Worm (Caenorhabditis elegans) whole organism, late embryonic: ENCODE measurements around the gene T12A2.21.

Experiments
- ama-1 ChIP-seq: fragments of 150-350 bp; optimal IDR thresholded peaks from 2 replicates; lab custom pipeline; 2014
- ceh-14 ChIP-seq: sonication (generic microtip); optimal IDR thresholded peaks from 2 replicates; lab custom pipeline; 2016; ENCODE audit warnings: missing genotype, missing genetic modification characterization, missing compliant biosample characterization
- ceh-9 ChIP-seq: sonication (generic microtip); optimal IDR thresholded peaks from 2 replicates; lab custom pipeline; 2016; ENCODE audit warnings: mild to moderate bottlenecking, missing genetic modification characterization, inconsistent platforms, missing compliant biosample characterization
- dmd-4 ChIP-seq: sonication (generic microtip); optimal IDR thresholded peaks from 2 replicates; lab custom pipeline; 2016; ENCODE audit warnings: borderline replicate concordance, missing genetic modification characterization, missing compliant biosample characterization
- fkh-6 ChIP-seq: sonication (generic microtip); optimal IDR thresholded peaks from 2 replicates; lab custom pipeline; 2016; ENCODE audit warnings: missing genetic modification characterization, missing compliant biosample characterization
- gmeb-2 ChIP-seq: sonication (generic microtip); optimal IDR thresholded peaks from 2 replicates; lab custom pipeline; 2016; ENCODE audit warnings: missing genetic modification characterization, inconsistent platforms, missing compliant biosample characterization
- nhr-11 ChIP-seq: fragments of 150-350 bp; optimal IDR thresholded peaks from 2 replicates; lab custom pipeline; 2014; ENCODE audit warnings: missing biosample characterization, missing genetic modification characterization

- no peak for TF ChIP-seq fkh-6 (tag; lab: Kevin White, UChicago)
- TF ChIP-seq nhr-11 (tag; lab: Kevin White, UChicago): no peak
- TF ChIP-seq ama-1 (lab: Kevin White, UChicago): no peak
- TF ChIP-seq ceh-9: no peak
- no peak for TF ChIP-seq gmeb-2
- no peak for TF ChIP-seq dmd-4 (tag; lab: Kevin White, UChicago)
- TF ChIP-seq ceh-14: no peak
Observed at ce11 chrIII:6231880-6232279, 4.7 kb downstream of the T12A2.21 start.
